Worm (Caenorhabditis elegans) whole organism, L2 larva: Measurements from ENCODE around the gene sap-140.
A peak's percentile ranks its signal among the peaks of the same experiment; 100 is the strongest.

ENCODE experiments used
- C34F6.9 ChIP-seq: fragments of 150-350 bp; optimal IDR thresholded peaks from 2 replicates; lab custom pipeline; 2014; ENCODE audit warnings: missing biosample characterization, missing genetic modification characterization
- F13H6.1 ChIP-seq: sonication (generic microtip); optimal IDR thresholded peaks from 2 replicates; lab custom pipeline; 2016; ENCODE audit warnings: missing genetic modification characterization, missing compliant biosample characterization
- R02D3.7 ChIP-seq: fragments of 150-350 bp; optimal IDR thresholded peaks from 2 replicates; lab custom pipeline; 2014; ENCODE audit warnings: missing biosample characterization, missing genetic modification characterization
- alr-1 ChIP-seq: fragments of 150-350 bp; optimal IDR thresholded peaks from 2 replicates; lab custom pipeline; 2014; ENCODE audit warnings: missing biosample characterization, missing genetic modification characterization
- ama-1 ChIP-seq: fragments of 150-350 bp; optimal IDR thresholded peaks from 2 replicates; lab custom pipeline; 2018; ENCODE audit warnings: inconsistent platforms
- blmp-1 ChIP-seq: sonication (generic microtip); optimal IDR thresholded peaks from 2 replicates; lab custom pipeline; 2017; ENCODE audit warnings: missing genetic modification characterization, mild to moderate bottlenecking, missing compliant biosample characterization, antibody characterized with exemption, moderate library complexity; ENCODE audit not compliant: insufficient read depth
- ceh-16 ChIP-seq: fragments of 150-350 bp; optimal IDR thresholded peaks from 2 replicates; lab custom pipeline; 2014; ENCODE audit warnings: missing biosample characterization, missing genetic modification characterization
- ceh-82 ChIP-seq: fragments of 150-350 bp; optimal IDR thresholded peaks from 2 replicates; lab custom pipeline; 2014; ENCODE audit warnings: missing biosample characterization, missing genetic modification characterization
- crh-2 ChIP-seq: sonication (generic microtip); optimal IDR thresholded peaks from 2 replicates; lab custom pipeline; 2017; ENCODE audit warnings: missing biosample characterization, missing genetic modification characterization
- dmd-4 ChIP-seq: sonication (generic microtip); optimal IDR thresholded peaks from 2 replicates; lab custom pipeline; 2017; ENCODE audit warnings: missing biosample characterization, missing genetic modification characterization
- egl-27 ChIP-seq: sonication (generic microtip); optimal IDR thresholded peaks from 3 replicates; lab custom pipeline; 2017; ENCODE audit warnings: missing biosample characterization, missing genetic modification reagents, missing genetic modification characterization
- elt-1 ChIP-seq: fragments of 150-350 bp; optimal IDR thresholded peaks from 2 replicates; lab custom pipeline; 2014; ENCODE audit warnings: missing biosample characterization, missing genetic modification characterization
- elt-3 ChIP-seq: sonication (generic microtip); optimal IDR thresholded peaks from 2 replicates; lab custom pipeline; 2017; ENCODE audit warnings: missing biosample characterization, missing genetic modification characterization
- lin-13 ChIP-seq: fragments of 150-350 bp; optimal IDR thresholded peaks from 2 replicates; lab custom pipeline; 2014; ENCODE audit warnings: missing biosample characterization, missing genetic modification reagents, missing genetic modification characterization
- lin-39 ChIP-seq: fragments of 150-350 bp; optimal IDR thresholded peaks from 2 replicates; lab custom pipeline; 2014; ENCODE audit warnings: missing biosample characterization, missing genetic modification reagents, missing genetic modification characterization
- lsy-2 ChIP-seq, 2 experiments: fragments of 150-350 bp in 1 of 2; sonication (generic microtip) in 1 of 2; optimal IDR thresholded peaks; 2 replicates each; lab custom pipeline; 2014 to 2017; ENCODE audit warnings: missing biosample characterization in 2 of 2, missing genetic modification characterization in 2 of 2
- mab-5 ChIP-seq: fragments of 150-350 bp; optimal IDR thresholded peaks from 2 replicates; lab custom pipeline; 2014; ENCODE audit warnings: missing biosample characterization, missing genetic modification characterization
- mbf-1 ChIP-seq: sonication (generic microtip); optimal IDR thresholded peaks from 2 replicates; lab custom pipeline; 2017; ENCODE audit warnings: missing biosample characterization, missing genetic modification characterization
- nhr-11 ChIP-seq: fragments of 150-350 bp; optimal IDR thresholded peaks from 2 replicates; lab custom pipeline; 2014; ENCODE audit warnings: missing biosample characterization, missing genetic modification characterization
- nhr-12 ChIP-seq: fragments of 150-350 bp; optimal IDR thresholded peaks from 2 replicates; lab custom pipeline; 2014; ENCODE audit warnings: missing biosample characterization, missing genetic modification characterization
- nhr-129 ChIP-seq: fragments of 150-350 bp; optimal IDR thresholded peaks from 2 replicates; lab custom pipeline; 2014; ENCODE audit warnings: missing biosample characterization, missing genetic modification characterization
- nhr-21 ChIP-seq: fragments of 150-350 bp; optimal IDR thresholded peaks from 2 replicates; lab custom pipeline; 2014; ENCODE audit warnings: missing biosample characterization, missing genetic modification characterization
- nhr-23 ChIP-seq: fragments of 150-350 bp; optimal IDR thresholded peaks from 2 replicates; lab custom pipeline; 2014; ENCODE audit warnings: missing biosample characterization, missing genetic modification reagents, missing genetic modification characterization
- nhr-25 ChIP-seq: fragments of 150-350 bp; sonication (generic microtip); optimal IDR thresholded peaks from 3 replicates; lab custom pipeline; 2014; ENCODE audit warnings: missing biosample characterization, missing genetic modification characterization
- nhr-77 ChIP-seq: fragments of 150-350 bp; optimal IDR thresholded peaks from 2 replicates; lab custom pipeline; 2014; ENCODE audit warnings: missing biosample characterization, missing genetic modification characterization
- peb-1 ChIP-seq: fragments of 150-350 bp; optimal IDR thresholded peaks from 2 replicates; lab custom pipeline; 2014; ENCODE audit warnings: missing biosample characterization, missing genetic modification characterization
- sem-4 ChIP-seq: fragments of 150-350 bp; optimal IDR thresholded peaks from 2 replicates; lab custom pipeline; 2014; ENCODE audit warnings: missing biosample characterization, missing genetic modification reagents, missing genetic modification characterization
- skn-1 ChIP-seq: sonication (generic microtip); optimal IDR thresholded peaks from 2 replicates; lab custom pipeline; 2017; ENCODE audit warnings: missing biosample characterization, missing genetic modification characterization
- sma-3 ChIP-seq: sonication (generic microtip); optimal IDR thresholded peaks from 2 replicates; lab custom pipeline; 2016; ENCODE audit warnings: missing genetic modification reagents, missing genetic modification characterization, missing compliant biosample characterization
- sma-9 ChIP-seq, 2 experiments: fragments of 150-350 bp in 1 of 2; sonication (generic microtip) in 1 of 2; optimal IDR thresholded peaks; 2 replicates each; lab custom pipeline; 2014 to 2016; ENCODE audit warnings: missing genetic modification characterization in 2 of 2, mild to moderate bottlenecking in 1 of 2, missing biosample characterization in 1 of 2, missing compliant biosample characterization in 1 of 2, missing genetic modification reagents in 1 of 2, moderate library complexity in 1 of 2
- snpc-4 ChIP-seq: fragments of 150-350 bp; optimal IDR thresholded peaks from 2 replicates; lab custom pipeline; 2014; ENCODE audit warnings: missing biosample characterization, missing genetic modification characterization
- unc-55 ChIP-seq: fragments of 150-350 bp; sonication (generic microtip); optimal IDR thresholded peaks from 3 replicates; lab custom pipeline; 2014; ENCODE audit warnings: missing biosample characterization, missing genetic modification reagents, missing genetic modification characterization
- unc-62 ChIP-seq: fragments of 150-350 bp; optimal IDR thresholded peaks from 2 replicates; lab custom pipeline; 2014; ENCODE audit warnings: missing biosample characterization, missing genetic modification reagents, missing genetic modification characterization
- zag-1 ChIP-seq: fragments of 150-350 bp; optimal IDR thresholded peaks from 2 replicates; lab custom pipeline; 2014; ENCODE audit warnings: missing biosample characterization, missing genetic modification characterization
- ztf-11 ChIP-seq: sonication (generic microtip); optimal IDR thresholded peaks from 2 replicates; lab custom pipeline; 2017; ENCODE audit warnings: missing biosample characterization, missing genetic modification characterization
- ztf-4 ChIP-seq: fragments of 150-350 bp; optimal IDR thresholded peaks from 2 replicates; lab custom pipeline; 2014; ENCODE audit warnings: missing biosample characterization, missing genetic modification characterization

sap-140 gene

ce11 chrIII:7544211-7544610, 44.7 kb downstream of the sap-140 start:
- TF ChIP-seq lsy-2 (tag; optimal IDR thresholded peaks at IDR 0.05; lab: Kevin White, UChicago) (peak in 1 of 2 experiments; percentile 52), mab-5 (peak; percentile 87), blmp-1 (peak; percentile 4), crh-2 (tag; lab: Kevin White, UChicago) (peak; percentile 19), C34F6.9 (peak; percentile 51), nhr-129 (tag; lab: Kevin White, UChicago) (peak; percentile 22), nhr-23 (no peak), unc-55 (GFP tag; lab: Kevin White, UChicago) (peak; percentile 62), ztf-11 (tag; lab: Kevin White, UChicago) (no peak), sma-3 (no peak), skn-1 (tag; lab: Kevin White, UChicago) (no peak)

- TF ChIP-seq elt-1 (tag; lab: Kevin White, UChicago) (no peak), sem-4 (tag; lab: Kevin White, UChicago) (no peak), nhr-25 (tag; lab: Kevin White, UChicago) (no peak), alr-1 (tag; lab: Kevin White, UChicago) (no peak), mbf-1 (no peak), unc-55 (GFP tag; lab: Kevin White, UChicago) (no peak), nhr-21 (no peak), unc-62 (GFP tag; lab: Kevin White, UChicago) (no peak), nhr-129 (tag; lab: Kevin White, UChicago) (no peak), egl-27 (tag; lab: Kevin White, UChicago) (no peak)
Observed at ce11 chrIII:7545189-7545588, 45.7 kb downstream of the sap-140 start.

- TF ChIP-seq ztf-11 (tag; lab: Kevin White, UChicago) (no peak), sem-4 (tag; lab: Kevin White, UChicago) (peak; percentile 1), lin-39 (tag; lab: Kevin White, UChicago) (no peak), nhr-77 (tag; lab: Kevin White, UChicago) (no peak), nhr-11 (tag; lab: Kevin White, UChicago) (no peak), unc-62 (GFP tag; lab: Kevin White, UChicago) (no peak), skn-1 (tag; lab: Kevin White, UChicago) (no peak), unc-55 (GFP tag; lab: Kevin White, UChicago) (peak; percentile 12), nhr-12 (tag; lab: Kevin White, UChicago) (no peak), egl-27 (tag; lab: Kevin White, UChicago) (no peak), R02D3.7 (tag; lab: Kevin White, UChicago) (no peak), nhr-21 (no peak), zag-1 (tag; lab: Kevin White, UChicago) (no peak), ama-1 (lab: Kevin White, UChicago) (no peak), sma-9 (GFP tag; optimal IDR thresholded peaks at IDR 0.05; lab: Kevin White, UChicago) (no peak), sma-9 (tag; optimal IDR thresholded peaks at IDR 0.05; lab: Kevin White, UChicago) (no peak), snpc-4 (tag; lab: Kevin White, UChicago) (no peak), ztf-4 (tag; lab: Kevin White, UChicago) (no peak), mab-5 (peak; percentile 74), ceh-16 (tag; lab: Kevin White, UChicago) (no peak), F13H6.1 (tag; lab: Kevin White, UChicago) (peak; percentile 50), dmd-4 (tag; lab: Kevin White, UChicago) (no peak), nhr-23 (no peak), crh-2 (tag; lab: Kevin White, UChicago) (no peak), mbf-1 (no peak), elt-3 (tag; lab: Kevin White, UChicago) (no peak), lin-13 (GFP tag; lab: Kevin White, UChicago) (no peak), blmp-1 (no peak), lsy-2 (tag; optimal IDR thresholded peaks at IDR 0.05; lab: Kevin White, UChicago) (peak in 1 of 2 experiments; percentile 44)
Observed at ce11 chrIII:7548963-7549362, 49.4 kb downstream of the sap-140 start.

ce11 chrIII:7550979-7551378, 51.4 kb downstream of the sap-140 start:
- TF ChIP-seq lsy-2 (tag; optimal IDR thresholded peaks at IDR 0.05; lab: Kevin White, UChicago), result peak in 1 of 2 experiments; percentile 15
- TF ChIP-seq unc-62 (GFP tag; lab: Kevin White, UChicago), result no peak
- TF ChIP-seq ceh-82 (tag; lab: Kevin White, UChicago), result no peak
- no peak for TF ChIP-seq lin-13 (GFP tag; lab: Kevin White, UChicago)
- TF ChIP-seq peb-1 (tag; lab: Kevin White, UChicago), result no peak
- TF ChIP-seq F13H6.1 (tag; lab: Kevin White, UChicago), result no peak
- no peak for TF ChIP-seq nhr-25 (tag; lab: Kevin White, UChicago)
- TF ChIP-seq ceh-16 (tag; lab: Kevin White, UChicago), result peak; percentile 94
